Worm (Caenorhabditis elegans) whole organism, late embryonic: ENCODE data around the gene map-1.

Experiments
- ama-1 ChIP-seq: fragments of 150-350 bp; optimal IDR thresholded peaks from 2 replicates; lab custom pipeline; 2014
- ceh-14 ChIP-seq: sonication (generic microtip); optimal IDR thresholded peaks from 2 replicates; lab custom pipeline; 2016; ENCODE audit warnings: missing genotype, missing genetic modification characterization, missing compliant biosample characterization
- ceh-18 ChIP-seq: sonication (generic microtip); optimal IDR thresholded peaks from 2 replicates; lab custom pipeline; 2016; ENCODE audit warnings: missing genetic modification characterization, missing compliant biosample characterization
- ceh-31 ChIP-seq: sonication (generic microtip); optimal IDR thresholded peaks from 2 replicates; lab custom pipeline; 2016; ENCODE audit warnings: missing genetic modification characterization, missing compliant biosample characterization
- dmd-4 ChIP-seq: sonication (generic microtip); optimal IDR thresholded peaks from 2 replicates; lab custom pipeline; 2016; ENCODE audit warnings: borderline replicate concordance, missing genetic modification characterization, missing compliant biosample characterization
- nhr-11 ChIP-seq: fragments of 150-350 bp; optimal IDR thresholded peaks from 2 replicates; lab custom pipeline; 2014; ENCODE audit warnings: missing biosample characterization, missing genetic modification characterization
- odd-2 ChIP-seq: sonication (generic microtip); optimal IDR thresholded peaks from 2 replicates; lab custom pipeline; 2017; ENCODE audit warnings: antibody characterized with exemption, mild to moderate bottlenecking, missing genetic modification characterization, missing compliant biosample characterization
- pha-4 ChIP-seq: fragments of 150-350 bp; optimal IDR thresholded peaks from 2 replicates; lab custom pipeline; 2018; ENCODE audit warnings: missing biosample characterization, missing genetic modification reagents, missing genetic modification characterization
- ttx-3 ChIP-seq: sonication (generic microtip); optimal IDR thresholded peaks from 2 replicates; lab custom pipeline; 2016; ENCODE audit warnings: missing genetic modification reagents, missing genetic modification characterization, missing compliant biosample characterization
- unc-42 ChIP-seq: sonication (generic microtip); optimal IDR thresholded peaks from 2 replicates; lab custom pipeline; 2016; ENCODE audit warnings: missing genotype, missing genetic modification characterization, missing compliant biosample characterization
- unc-86 ChIP-seq: sonication (generic microtip); optimal IDR thresholded peaks from 2 replicates; lab custom pipeline; 2016; ENCODE audit warnings: missing genetic modification characterization, missing compliant biosample characterization

ce11 chrIV:3653420-3653823, 33.2 kb downstream of the map-1 start:
- TF ChIP-seq dmd-4 (tag; lab: Kevin White, UChicago), result no peak
- no peak for TF ChIP-seq ttx-3 (tag; lab: Kevin White, UChicago)
- TF ChIP-seq nhr-11 (tag; lab: Kevin White, UChicago), result no peak
- TF ChIP-seq ama-1, result no peak
- TF ChIP-seq ceh-14, result no peak
- no peak for TF ChIP-seq unc-86 (tag; lab: Kevin White, UChicago)
- no peak for TF ChIP-seq odd-2 (tag; lab: Kevin White, UChicago)
- TF ChIP-seq ceh-31 (tag; lab: Kevin White, UChicago), result no peak
- no peak for TF ChIP-seq unc-42
- no peak for TF ChIP-seq ceh-18 (tag; lab: Kevin White, UChicago)
- no peak for TF ChIP-seq pha-4
